Worm (Caenorhabditis elegans) whole organism, L3 larva: Measurements from ENCODE around the gene lido-1.

Experiments used
- ama-1 ChIP-seq: fragments of 150-350 bp; optimal IDR thresholded peaks from 2 replicates; lab custom pipeline; 2018
- fos-1 ChIP-seq: fragments of 150-350 bp; optimal IDR thresholded peaks from 2 replicates; lab custom pipeline; 2014; ENCODE audit warnings: missing biosample characterization, missing genetic modification characterization
- nhr-11 ChIP-seq: fragments of 150-350 bp; optimal IDR thresholded peaks from 2 replicates; lab custom pipeline; 2014; ENCODE audit warnings: missing biosample characterization, missing genetic modification characterization
- nhr-237 ChIP-seq: fragments of 150-350 bp; optimal IDR thresholded peaks from 2 replicates; lab custom pipeline; 2014; ENCODE audit warnings: missing biosample characterization, missing genetic modification characterization

DNA sequence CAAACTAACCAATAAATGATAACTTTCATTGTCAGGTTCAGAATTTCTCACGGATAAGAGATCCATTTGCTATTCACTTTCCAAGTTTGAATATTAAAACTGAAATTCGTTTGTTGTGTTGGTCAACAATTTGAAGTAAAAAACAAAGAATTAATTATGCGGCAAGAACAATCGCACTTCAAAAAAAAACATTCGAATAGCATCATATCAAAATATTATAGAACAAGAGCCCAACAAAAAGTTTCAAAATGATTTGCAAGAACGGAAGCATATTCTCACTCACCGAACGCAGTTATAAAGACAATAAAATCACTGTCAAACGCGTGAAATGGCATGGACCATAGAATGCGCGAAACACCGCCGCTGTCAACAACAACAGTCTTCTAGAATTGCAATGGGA is 38.1 kb upstream of the lido-1 start, which contains the start of gene K09E3.7:
- no peak for TF ChIP-seq nhr-11
- no peak for TF ChIP-seq nhr-237 (tag; lab: Kevin White, UChicago)
- no peak for TF ChIP-seq ama-1 (lab: Kevin White, UChicago)
- no peak for TF ChIP-seq fos-1 (tag; lab: Kevin White, UChicago)
